Worm (Caenorhabditis elegans) whole organism, young adult: Measurements from ENCODE around the gene ceh-37.
A peak's percentile ranks its signal among the peaks of the same experiment; 100 is the strongest.

Source experiments
- B0035.1 ChIP-seq: sonication (generic microtip); optimal IDR thresholded peaks from 2 replicates; lab custom pipeline; 2016; ENCODE audit warnings: missing genetic modification characterization, mild to moderate bottlenecking, missing compliant biosample characterization, missing genotype, missing genetic modification reagents
- B0336.3 ChIP-seq: fragments of 200-800 bp; sonication (Bioruptor generic); IDR thresholded peaks from 2 replicates; pipeline ENCODE4 v1.3.6; 2022; ENCODE audit warnings: missing genetic modification characterization, missing compliant biosample characterization
- C06A6.2 ChIP-seq: fragments of 200-800 bp; sonication (Bioruptor generic); conservative IDR thresholded peaks from 2 replicates; pipeline ENCODE4 v1.3.6; 2022; ENCODE audit warnings: missing genetic modification characterization, missing compliant biosample characterization
- C17E4.6 ChIP-seq: fragments of 200-800 bp; sonication (Bioruptor generic); IDR thresholded peaks from 2 replicates; pipeline ENCODE4 v1.3.6; 2022; ENCODE audit warnings: missing genetic modification reagents, missing genetic modification characterization, missing compliant biosample characterization
- F33H1.4 ChIP-seq: fragments of 200-800 bp; sonication (Bioruptor generic); IDR thresholded peaks from 2 replicates; pipeline ENCODE4 v1.3.6; 2022; ENCODE audit warnings: missing genetic modification reagents, missing genetic modification characterization, missing compliant biosample characterization
- F49E8.2 ChIP-seq: sonication (generic microtip); optimal IDR thresholded peaks from 3 replicates; lab custom pipeline; 2017; ENCODE audit warnings: missing genetic modification characterization, mild to moderate bottlenecking, missing compliant biosample characterization, antibody characterized with exemption, moderate library complexity; ENCODE audit not compliant: insufficient read depth
- F52B5.7 ChIP-seq: sonication (generic microtip); optimal IDR thresholded peaks from 2 replicates; lab custom pipeline; 2016; ENCODE audit warnings: mild to moderate bottlenecking, missing genetic modification characterization, missing compliant biosample characterization
- F57A8.1 ChIP-seq: fragments of 200-800 bp; sonication (Bioruptor generic); optimal IDR thresholded peaks from 2 replicates; lab custom pipeline; 2018; ENCODE audit warnings: mild to moderate bottlenecking, missing genetic modification characterization, moderate library complexity, missing compliant biosample characterization
- K11D2.4 ChIP-seq: fragments of 200-800 bp; sonication (Bioruptor generic); IDR thresholded peaks from 2 replicates; pipeline ENCODE4 v1.3.6; 2022; ENCODE audit warnings: missing genetic modification reagents, missing genetic modification characterization, missing compliant biosample characterization
- K12H6.12 ChIP-seq: fragments of 200-800 bp; sonication (Bioruptor generic); optimal IDR thresholded peaks from 2 replicates; lab custom pipeline; 2018; ENCODE audit warnings: mild to moderate bottlenecking, missing genetic modification characterization, missing compliant biosample characterization
- T07F8.4 ChIP-seq: sonication (generic microtip); optimal IDR thresholded peaks from 2 replicates; lab custom pipeline; 2016; ENCODE audit warnings: mild to moderate bottlenecking, missing genetic modification characterization, moderate library complexity, missing compliant biosample characterization
- T26A5.8 ChIP-seq: sonication (generic microtip); optimal IDR thresholded peaks from 2 replicates; lab custom pipeline; 2016; ENCODE audit warnings: missing genetic modification characterization, missing compliant biosample characterization
- Y53F4B.3 ChIP-seq: fragments of 200-800 bp; sonication (Bioruptor generic); IDR thresholded peaks from 2 replicates; pipeline ENCODE4 v1.3.6; 2022; ENCODE audit warnings: missing genetic modification reagents, missing genetic modification characterization, missing compliant biosample characterization
- Y67H2A.10 ChIP-seq: fragments of 200-800 bp; sonication (Bioruptor generic); conservative IDR thresholded peaks from 2 replicates; pipeline ENCODE4 v1.3.6; 2022; ENCODE audit warnings: missing genetic modification reagents, missing genetic modification characterization, missing compliant biosample characterization
- Y79H2A.3 ChIP-seq: fragments of 200-800 bp; sonication (Bioruptor generic); conservative IDR thresholded peaks from 2 replicates; pipeline ENCODE4 v1.3.6; 2022; ENCODE audit warnings: missing genetic modification reagents, missing genetic modification characterization, missing compliant biosample characterization
- Y95B8A.8 ChIP-seq: fragments of 200-800 bp; sonication (Bioruptor generic); IDR thresholded peaks from 2 replicates; pipeline ENCODE4 v1.3.6; 2022; ENCODE audit warnings: missing genetic modification reagents, missing genetic modification characterization, missing compliant biosample characterization
- ZK185.1 ChIP-seq: sonication (generic microtip); optimal IDR thresholded peaks from 2 replicates; lab custom pipeline; 2016; ENCODE audit warnings: mild to moderate bottlenecking, missing genetic modification characterization, missing compliant biosample characterization; ENCODE audit not compliant: poor library complexity, severe bottlenecking
- akir-1 ChIP-seq: fragments of 200-800 bp; sonication (Bioruptor generic); optimal IDR thresholded peaks from 2 replicates; lab custom pipeline; 2018; ENCODE audit warnings: mild to moderate bottlenecking, missing genetic modification characterization, moderate library complexity, missing compliant biosample characterization
- ceh-27 ChIP-seq: fragments of 200-800 bp; sonication (Bioruptor generic); optimal IDR thresholded peaks from 2 replicates; lab custom pipeline; 2018; ENCODE audit warnings: mild to moderate bottlenecking, missing genetic modification characterization, moderate library complexity, missing compliant biosample characterization
- ceh-91 ChIP-seq: fragments of 200-800 bp; sonication (Bioruptor generic); IDR thresholded peaks from 2 replicates; pipeline ENCODE4 v1.3.6; 2022; ENCODE audit warnings: missing genetic modification reagents, missing genetic modification characterization, missing compliant biosample characterization
- efl-1 ChIP-seq: fragments of 150-350 bp; optimal IDR thresholded peaks from 2 replicates; lab custom pipeline; 2014; ENCODE audit warnings: missing biosample characterization, missing genetic modification reagents, missing genetic modification characterization
- egl-18 ChIP-seq: fragments of 200-800 bp; sonication (Bioruptor generic); IDR thresholded peaks from 2 replicates; pipeline ENCODE4 v1.3.6; 2022; ENCODE audit warnings: missing genetic modification reagents, missing genetic modification characterization, missing compliant biosample characterization
- egrh-3 ChIP-seq: fragments of 200-800 bp; sonication (Bioruptor generic); IDR thresholded peaks from 2 replicates; pipeline ENCODE4 v1.3.6; 2022; ENCODE audit warnings: missing genetic modification reagents, missing genetic modification characterization, missing compliant biosample characterization
- ekl-4 ChIP-seq: fragments of 200-800 bp; sonication (Bioruptor generic); IDR thresholded peaks from 2 replicates; pipeline ENCODE4 v1.3.6; 2022; ENCODE audit warnings: missing genetic modification reagents, missing genetic modification characterization, missing compliant biosample characterization
- ets-4 ChIP-seq: fragments of 200-800 bp; sonication (Bioruptor generic); optimal IDR thresholded peaks from 2 replicates; lab custom pipeline; 2018; ENCODE audit warnings: mild to moderate bottlenecking, missing genetic modification characterization, missing compliant biosample characterization
- him-1 ChIP-seq: sonication (generic microtip); optimal IDR thresholded peaks from 2 replicates; lab custom pipeline; 2016; ENCODE audit warnings: missing genotype, missing genetic modification reagents, missing genetic modification characterization, missing compliant biosample characterization
- hmg-20 ChIP-seq: fragments of 200-800 bp; sonication (Bioruptor generic); IDR thresholded peaks from 2 replicates; pipeline ENCODE4 v1.3.6; 2022; ENCODE audit warnings: missing genetic modification reagents, missing genetic modification characterization, missing compliant biosample characterization
- lag-1 ChIP-seq: fragments of 200-800 bp; sonication (Bioruptor generic); IDR thresholded peaks from 2 replicates; pipeline ENCODE4 v1.3.6; 2022; ENCODE audit warnings: missing genetic modification reagents, missing genetic modification characterization, missing compliant biosample characterization
- let-526 ChIP-seq: fragments of 200-800 bp; sonication (Bioruptor generic); IDR thresholded peaks from 2 replicates; pipeline ENCODE4 v1.3.6; 2022; ENCODE audit warnings: missing genetic modification reagents, missing genetic modification characterization, missing compliant biosample characterization
- let-607 ChIP-seq, 2 experiments: fragments of 200-800 bp in 1 of 2; sonication (Bioruptor generic) in 1 of 2; sonication (generic microtip) in 1 of 2; optimal IDR thresholded peaks; 2 replicates each; lab custom pipeline; 2016 to 2018; ENCODE audit warnings: mild to moderate bottlenecking in 2 of 2, missing compliant biosample characterization in 2 of 2, missing genetic modification characterization in 2 of 2, moderate library complexity in 2 of 2, missing genotype in 1 of 2
- lin-40 ChIP-seq: sonication (generic microtip); optimal IDR thresholded peaks from 2 replicates; lab custom pipeline; 2016; ENCODE audit warnings: missing genetic modification characterization, mild to moderate bottlenecking, missing compliant biosample characterization, missing genotype, missing genetic modification reagents
- nfya-1 ChIP-seq: sonication (generic microtip); optimal IDR thresholded peaks from 2 replicates; lab custom pipeline; 2017; ENCODE audit warnings: antibody characterized with exemption, missing compliant biosample characterization, missing genetic modification characterization, borderline replicate concordance; ENCODE audit not compliant: insufficient read depth
- nhr-179 ChIP-seq: sonication (generic microtip); optimal IDR thresholded peaks from 2 replicates; lab custom pipeline; 2016; ENCODE audit warnings: mild to moderate bottlenecking, missing genetic modification characterization, missing compliant biosample characterization
- nhr-27 ChIP-seq: fragments of 200-800 bp; sonication (Bioruptor generic); optimal IDR thresholded peaks from 2 replicates; lab custom pipeline; 2018; ENCODE audit warnings: mild to moderate bottlenecking, missing genetic modification characterization, moderate library complexity, missing compliant biosample characterization
- nhr-80 ChIP-seq: sonication (generic microtip); optimal IDR thresholded peaks from 2 replicates; lab custom pipeline; 2016; ENCODE audit warnings: missing genetic modification characterization, missing compliant biosample characterization
- pha-4 ChIP-seq: fragments of 150-350 bp; sonication (generic microtip); optimal IDR thresholded peaks from 2 replicates; lab custom pipeline; 2014; ENCODE audit warnings: missing biosample characterization, missing genetic modification reagents, missing genetic modification characterization
- repo-1 ChIP-seq: sonication (generic microtip); optimal IDR thresholded peaks from 2 replicates; lab custom pipeline; 2017; ENCODE audit warnings: mild to moderate bottlenecking, missing genetic modification characterization, missing compliant biosample characterization
- sea-2 ChIP-seq: fragments of 200-800 bp; sonication (Bioruptor generic); IDR thresholded peaks from 2 replicates; pipeline ENCODE4 v1.3.6; 2022; ENCODE audit warnings: missing genetic modification characterization, missing compliant biosample characterization
- snpc-4 ChIP-seq, 5 experiments: fragments of 150-350 bp in 1 of 5; sonication (generic microtip) in 4 of 5; optimal IDR thresholded peaks; 2 replicates each; lab custom pipeline; 2014 to 2018; ENCODE audit warnings: missing genetic modification characterization in 5 of 5, missing biosample characterization in 3 of 5, antibody characterized with exemption in 2 of 5, mild to moderate bottlenecking in 2 of 5, missing compliant biosample characterization in 2 of 5, missing genotype in 2 of 5, moderate library complexity in 2 of 5, missing genetic modification reagents in 1 of 5
- sptf-2 ChIP-seq: fragments of 200-800 bp; sonication (Bioruptor generic); optimal IDR thresholded peaks from 2 replicates; lab custom pipeline; 2018; ENCODE audit warnings: mild to moderate bottlenecking, missing genetic modification characterization, missing compliant biosample characterization
- tbp1 ChIP-seq: fragments of 200-800 bp; sonication (Bioruptor generic); optimal IDR thresholded peaks from 2 replicates; lab custom pipeline; 2018; ENCODE audit warnings: mild to moderate bottlenecking, missing genetic modification characterization, missing compliant biosample characterization
- xnd-1 ChIP-seq: sonication (generic microtip); optimal IDR thresholded peaks from 2 replicates; lab custom pipeline; 2016; ENCODE audit warnings: missing genotype, missing genetic modification reagents, missing genetic modification characterization, missing compliant biosample characterization
- zfh-2 ChIP-seq: fragments of 200-800 bp; sonication (Bioruptor generic); conservative IDR thresholded peaks from 2 replicates; pipeline ENCODE4 v1.3.6; 2022; ENCODE audit warnings: missing genetic modification reagents, missing genetic modification characterization, missing compliant biosample characterization
- ztf-18 ChIP-seq: sonication (generic microtip); optimal IDR thresholded peaks from 2 replicates; lab custom pipeline; 2016; ENCODE audit warnings: missing genotype, mild to moderate bottlenecking, missing genetic modification characterization, missing compliant biosample characterization
- ztf-22 ChIP-seq: fragments of 200-800 bp; sonication (Bioruptor generic); optimal IDR thresholded peaks from 2 replicates; lab custom pipeline; 2018; ENCODE audit warnings: mild to moderate bottlenecking, missing genetic modification characterization, moderate library complexity, missing compliant biosample characterization
- ztf-3 ChIP-seq: fragments of 200-800 bp; sonication (Bioruptor generic); optimal IDR thresholded peaks from 2 replicates; lab custom pipeline; 2018; ENCODE audit warnings: mild to moderate bottlenecking, missing genetic modification characterization, missing compliant biosample characterization
- ztf-6 ChIP-seq: fragments of 200-800 bp; sonication (Bioruptor generic); IDR thresholded peaks from 2 replicates; pipeline ENCODE4 v1.3.6; 2022; ENCODE audit warnings: missing genetic modification reagents, missing genetic modification characterization, missing compliant biosample characterization

ceh-37 gene

DNA sequence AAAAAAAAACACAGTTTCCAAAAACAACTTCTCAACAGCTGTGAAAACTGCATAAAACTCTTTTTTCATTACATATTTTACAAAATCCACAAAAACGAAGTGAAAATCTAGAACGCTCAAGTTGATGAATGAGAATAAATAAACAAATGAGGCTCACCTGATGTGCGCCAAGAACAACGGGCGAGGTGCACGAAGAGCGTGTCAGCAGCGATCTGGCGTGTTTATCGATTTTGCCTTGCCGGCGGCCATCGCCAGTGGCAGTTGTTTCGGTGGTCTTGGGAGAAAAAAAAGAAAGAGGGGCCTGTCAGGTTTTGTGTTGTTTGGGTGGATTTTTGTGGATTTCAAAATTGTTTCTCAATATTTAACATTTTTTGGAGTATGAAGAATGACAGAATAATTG lies 34.0 kb downstream of the ceh-37 start, which contains the start of gene idhb-1:
TSS of gene idhb-1 (minus strand) at position 214 of the 400 bp plus-strand sequence.
- TF ChIP-seq F57A8.1 (GFP tag; lab: Kevin White, UChicago) = no peak
- no peak for TF ChIP-seq T26A5.8 (tag; lab: Kevin White, UChicago)
- no peak for TF ChIP-seq Y67H2A.10
- no peak for TF ChIP-seq repo-1 (tag; lab: Kevin White, UChicago)
- no peak for TF ChIP-seq F49E8.2
- no peak for TF ChIP-seq efl-1
- TF ChIP-seq lag-1 (GFP tag; lab: Robert Waterston, UW) = no peak
- TF ChIP-seq ekl-4 (GFP tag; lab: Robert Waterston, UW) = no peak
- TF ChIP-seq tbp1 (GFP tag; lab: Kevin White, UChicago) = no peak
- no peak for TF ChIP-seq ets-4
- TF ChIP-seq Y95B8A.8 (GFP tag; lab: Robert Waterston, UW) = no peak
- TF ChIP-seq him-1 (tag; lab: Kevin White, UChicago) = no peak
- no peak for TF ChIP-seq hmg-20
- TF ChIP-seq let-607 (tag; optimal IDR thresholded peaks at IDR 0.05; lab: Kevin White, UChicago) = peak in 1 of 2 experiments; percentile 15
- no peak for TF ChIP-seq T07F8.4
- no peak for TF ChIP-seq xnd-1 (tag; lab: Kevin White, UChicago)
- peak; percentile 93 for TF ChIP-seq ztf-18 (tag; lab: Kevin White, UChicago)
- TF ChIP-seq nfya-1 (tag; lab: Kevin White, UChicago) = no peak
- no peak for TF ChIP-seq sea-2 (GFP tag; lab: Robert Waterston, UW)
- no peak for TF ChIP-seq egrh-3 (GFP tag; lab: Robert Waterston, UW)
- no peak for TF ChIP-seq nhr-27 (tag; lab: Kevin White, UChicago)
- peak; percentile 65 for TF ChIP-seq lin-40 (tag; lab: Kevin White, UChicago)
- 0 out of 2 replicates have a peak, but pooled peaks have one; percentile 51 for TF ChIP-seq let-526
- TF ChIP-seq nhr-80 = no peak
- peak; percentile 1 for TF ChIP-seq ZK185.1
- no peak for TF ChIP-seq akir-1 (GFP tag; lab: Kevin White, UChicago)
- no peak for TF ChIP-seq egl-18 (GFP tag; lab: Robert Waterston, UW)
- no peak for TF ChIP-seq F52B5.7
- TF ChIP-seq ceh-27 (GFP tag; lab: Kevin White, UChicago) = no peak
- no peak for TF ChIP-seq snpc-4 (GFP tag; optimal IDR thresholded peaks at IDR 0.05; lab: Kevin White, UChicago)
- peak in 2 of 4 experiments; percentile 24 to 52 for TF ChIP-seq snpc-4 (tag; optimal IDR thresholded peaks at IDR 0.05; lab: Kevin White, UChicago)
- no peak for TF ChIP-seq ztf-6 (GFP tag; lab: Robert Waterston, UW)
- peak; percentile 43; the same call in 1 of the 2 replicates for TF ChIP-seq K11D2.4
- TF ChIP-seq B0035.1 (tag; lab: Kevin White, UChicago) = no peak
- TF ChIP-seq C17E4.6 = no peak
- peak; percentile 30 for TF ChIP-seq pha-4 (tag; lab: Kevin White, UChicago)
- TF ChIP-seq, all 124 proteins: peak for 8

DNA sequence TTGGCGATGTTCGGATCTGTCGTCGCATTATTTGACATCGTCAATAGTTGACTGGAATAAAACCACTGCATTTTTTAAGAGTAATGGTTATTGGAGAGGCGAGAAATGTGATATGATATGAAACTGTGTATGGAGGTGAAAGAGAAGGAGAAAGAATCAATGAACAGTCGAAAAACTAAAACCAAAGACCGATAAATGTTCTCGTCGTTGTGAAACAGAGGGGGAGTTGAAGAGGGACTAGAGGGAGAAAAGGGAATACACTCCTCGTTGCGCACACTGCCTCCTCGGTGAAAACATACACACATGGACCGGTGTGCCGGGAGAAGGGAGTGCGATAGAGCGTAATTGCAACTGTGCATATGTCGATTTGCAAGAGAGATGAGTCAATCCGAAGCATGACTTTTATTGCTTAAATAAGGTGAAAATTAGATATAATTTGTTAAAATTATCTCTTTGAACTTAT lies 38.2 kb downstream of the ceh-37 start, which contains the start of gene sym-4:
TSS of gene sym-4 (minus strand) at position 51 of the 463 bp plus-strand sequence.
- TF ChIP-seq Y79H2A.3 (GFP tag; lab: Robert Waterston, UW) (no peak), B0336.3 (peak; percentile 89), C06A6.2 (GFP tag; lab: Robert Waterston, UW) (peak; percentile 85), zfh-2 (GFP tag; lab: Robert Waterston, UW) (peak; percentile 89), C17E4.6 (no peak), ets-4 (peak; percentile 98), sptf-2 (peak; percentile 63), Y53F4B.3 (GFP tag; lab: Robert Waterston, UW) (no peak), ceh-91 (GFP tag; lab: Robert Waterston, UW) (no peak), ceh-27 (GFP tag; lab: Kevin White, UChicago) (peak; percentile 86), nhr-179 (tag; lab: Kevin White, UChicago) (no peak), F33H1.4 (GFP tag; lab: Robert Waterston, UW) (no peak), egl-18 (GFP tag; lab: Robert Waterston, UW) (no peak), ztf-22 (GFP tag; lab: Kevin White, UChicago) (peak; percentile 79), ztf-3 (GFP tag; lab: Kevin White, UChicago) (no peak), F49E8.2 (no peak), K12H6.12 (tag; lab: Kevin White, UChicago) (peak; percentile 85), ztf-6 (GFP tag; lab: Robert Waterston, UW) (no peak), akir-1 (GFP tag; lab: Kevin White, UChicago) (peak; percentile 30)
